Worm (Caenorhabditis elegans) whole organism, L1 larva: ENCODE results near the gene fbxa-10.
A peak's percentile ranks its signal among the peaks of the same experiment; 100 is the strongest.
"Not testable (repeated sequence)": the region's sequence is repeated elsewhere in the genome, so short reads cannot be mapped to it uniquely, and the experiment has no call there.

Experiments
- ama-1 ChIP-seq: fragments of 150-350 bp; optimal IDR thresholded peaks from 2 replicates; lab custom pipeline; 2014
- ceh-82 ChIP-seq, 3 experiments: fragments of 150-350 bp in 1 of 3; sonication (generic microtip) in 2 of 3; optimal IDR thresholded peaks; 2 replicates each; lab custom pipeline; 2014 to 2017; ENCODE audit warnings: missing biosample characterization in 3 of 3, missing genetic modification characterization in 3 of 3
- ces-1 ChIP-seq: fragments of 150-350 bp; optimal IDR thresholded peaks from 2 replicates; lab custom pipeline; 2014; ENCODE audit warnings: missing biosample characterization, missing genetic modification reagents, missing genetic modification characterization
- elt-2 ChIP-seq: sonication (generic microtip); optimal IDR thresholded peaks from 2 replicates; lab custom pipeline; 2016; ENCODE audit warnings: missing genetic modification characterization, mild to moderate bottlenecking, inconsistent platforms, missing compliant biosample characterization, missing genetic modification reagents
- elt-3 ChIP-seq, 6 experiments: fragments of 150-350 bp in 1 of 6; sonication (generic microtip); optimal IDR thresholded peaks; 2 replicates each; lab custom pipeline; 2017 to 2018; ENCODE audit warnings: missing biosample characterization in 6 of 6, missing genetic modification characterization in 6 of 6, inconsistent platforms in 1 of 6
- fkh-8 ChIP-seq: sonication (generic microtip); optimal IDR thresholded peaks from 2 replicates; lab custom pipeline; 2016; ENCODE audit warnings: mild to moderate bottlenecking, missing genetic modification characterization, missing compliant biosample characterization
- lin-15B ChIP-seq: fragments of 150-350 bp; sonication (generic microtip); optimal IDR thresholded peaks from 3 replicates; lab custom pipeline; 2014; ENCODE audit warnings: missing biosample characterization, missing genetic modification characterization
- mep-1 ChIP-seq: fragments of 150-350 bp; optimal IDR thresholded peaks from 2 replicates; lab custom pipeline; 2014; ENCODE audit warnings: missing biosample characterization, missing genetic modification characterization
- nhr-12 ChIP-seq: sonication (generic microtip); optimal IDR thresholded peaks from 2 replicates; lab custom pipeline; 2017; ENCODE audit warnings: missing biosample characterization, missing genetic modification characterization
- nhr-237 ChIP-seq: fragments of 150-350 bp; optimal IDR thresholded peaks from 2 replicates; lab custom pipeline; 2014; ENCODE audit warnings: missing biosample characterization, missing genetic modification characterization
- nhr-28 ChIP-seq: fragments of 150-350 bp; optimal IDR thresholded peaks from 2 replicates; lab custom pipeline; 2014; ENCODE audit warnings: missing biosample characterization, missing genetic modification characterization
- nhr-76 ChIP-seq: sonication (generic microtip); optimal IDR thresholded peaks from 2 replicates; lab custom pipeline; 2017; ENCODE audit warnings: missing biosample characterization, missing genetic modification characterization
- snpc-4 ChIP-seq: fragments of 150-350 bp; optimal IDR thresholded peaks from 2 replicates; lab custom pipeline; 2014; ENCODE audit warnings: missing biosample characterization, missing genetic modification characterization
- vab-15 ChIP-seq: sonication (generic microtip); optimal IDR thresholded peaks from 2 replicates; lab custom pipeline; 2017; ENCODE audit warnings: missing genotype, mild to moderate bottlenecking, missing genetic modification characterization, missing compliant biosample characterization

DNA sequence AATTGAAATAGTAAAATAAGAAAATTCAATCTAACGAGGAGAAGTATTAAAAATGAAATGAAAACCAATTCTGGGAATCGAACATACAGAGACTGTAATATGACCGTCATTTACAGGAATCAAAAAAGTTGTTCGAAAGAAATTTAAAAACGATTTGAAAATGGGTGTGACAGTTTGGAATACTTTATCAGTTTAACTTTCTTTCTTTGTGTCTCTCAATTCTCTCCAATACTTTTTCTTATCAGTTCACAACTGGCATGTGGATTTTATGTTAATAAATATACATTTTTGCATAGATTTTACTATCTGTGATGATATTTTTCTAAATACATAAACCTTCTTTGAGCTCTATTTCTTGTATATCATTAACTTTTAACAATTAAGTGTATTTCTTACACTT lies 7.8 kb upstream of the fbxa-10 start:
- TF ChIP-seq vab-15; nhr-237 (tag; lab: Kevin White, UChicago); nhr-12 (tag; lab: Kevin White, UChicago); nhr-28 (tag; lab: Kevin White, UChicago); ama-1; snpc-4; ces-1 (GFP tag; lab: Kevin White, UChicago); lin-15B (tag; lab: Kevin White, UChicago); mep-1; nhr-76 (tag; lab: Kevin White, UChicago); ceh-82 (tag; optimal IDR thresholded peaks at IDR 0.05; lab: Kevin White, UChicago); fkh-8 (tag; lab: Kevin White, UChicago); elt-3 (tag; optimal IDR thresholded peaks at IDR 0.05; lab: Kevin White, UChicago): not testable (repeated sequence)
- peak; percentile 39 for TF ChIP-seq elt-2 (tag; lab: Kevin White, UChicago)
